Worm (Caenorhabditis elegans) whole organism, early embryonic: ENCODE measurements around the gene srz-37.

Source experiments
- B0310.2 ChIP-seq: sonication (generic microtip); optimal IDR thresholded peaks from 2 replicates; lab custom pipeline; 2016; ENCODE audit warnings: mild to moderate bottlenecking, missing genetic modification characterization, missing compliant biosample characterization
- F13C5.2 ChIP-seq: sonication (generic microtip); optimal IDR thresholded peaks from 2 replicates; lab custom pipeline; 2017; ENCODE audit warnings: mild to moderate bottlenecking, missing genetic modification characterization, inconsistent platforms, missing compliant biosample characterization
- aly-1 ChIP-seq: sonication (generic microtip); optimal IDR thresholded peaks from 2 replicates; lab custom pipeline; 2016; ENCODE audit warnings: missing genetic modification characterization, missing compliant biosample characterization
- ama-1 ChIP-seq: fragments of 150-350 bp; optimal IDR thresholded peaks from 2 replicates; lab custom pipeline; 2014
- ceh-13 ChIP-seq: fragments of 200-800 bp; sonication (Bioruptor generic); optimal IDR thresholded peaks from 2 replicates; lab custom pipeline; 2018; ENCODE audit warnings: mild to moderate bottlenecking, missing genetic modification characterization, missing compliant biosample characterization
- ceh-36 ChIP-seq: sonication (generic microtip); optimal IDR thresholded peaks from 2 replicates; lab custom pipeline; 2016; ENCODE audit warnings: missing genetic modification characterization, inconsistent platforms, missing compliant biosample characterization
- ets-7 ChIP-seq: sonication (generic microtip); optimal IDR thresholded peaks from 2 replicates; lab custom pipeline; 2016; ENCODE audit warnings: missing genotype, missing genetic modification characterization, missing compliant biosample characterization
- flt-1 ChIP-seq: fragments of 200-800 bp; sonication (Bioruptor generic); IDR thresholded peaks from 2 replicates; pipeline ENCODE4 v1.3.6; 2022; ENCODE audit warnings: missing genetic modification characterization, missing compliant biosample characterization
- hmbx-1 ChIP-seq: sonication (generic microtip); optimal IDR thresholded peaks from 2 replicates; lab custom pipeline; 2016; ENCODE audit warnings: mild to moderate bottlenecking, missing genetic modification characterization, missing compliant biosample characterization
- hmg-4 ChIP-seq: fragments of 200-800 bp; sonication (Bioruptor generic); optimal IDR thresholded peaks from 2 replicates; lab custom pipeline; 2018; ENCODE audit warnings: mild to moderate bottlenecking, missing genetic modification characterization, missing compliant biosample characterization
- hnd-1 ChIP-seq: sonication (generic microtip); optimal IDR thresholded peaks from 2 replicates; lab custom pipeline; 2016; ENCODE audit warnings: missing genetic modification characterization, missing compliant biosample characterization
- pes-1 ChIP-seq: fragments of 200-800 bp; sonication (Bioruptor generic); IDR thresholded peaks from 2 replicates; pipeline ENCODE4 v1.3.6; 2022; ENCODE audit warnings: missing genetic modification reagents, missing genetic modification characterization, missing compliant biosample characterization
- scrt-1 ChIP-seq: fragments of 200-800 bp; sonication (Bioruptor generic); IDR thresholded peaks from 2 replicates; pipeline ENCODE4 v1.3.6; 2022; ENCODE audit warnings: missing genetic modification characterization, missing compliant biosample characterization
- sea-1 ChIP-seq: fragments of 200-800 bp; sonication (Bioruptor generic); conservative IDR thresholded peaks from 2 replicates; pipeline ENCODE4 v1.3.6; 2022; ENCODE audit warnings: missing genetic modification characterization, missing compliant biosample characterization
- tbx-11 ChIP-seq: fragments of 200-800 bp; sonication (Bioruptor generic); IDR thresholded peaks from 2 replicates; pipeline ENCODE4 v1.3.6; 2022; ENCODE audit warnings: missing genetic modification characterization, missing compliant biosample characterization
- tbx-37 ChIP-seq: fragments of 200-800 bp; sonication (Bioruptor generic); conservative IDR thresholded peaks from 2 replicates; pipeline ENCODE4 v1.3.6; 2022; ENCODE audit warnings: missing genetic modification reagents, missing genetic modification characterization, missing compliant biosample characterization
- tra-4 ChIP-seq: sonication (generic microtip); optimal IDR thresholded peaks from 2 replicates; lab custom pipeline; 2017; ENCODE audit warnings: missing genetic modification characterization, missing compliant biosample characterization

The srz-37 gene

ce11 chrIV:3501981-3502736 is 20.5 kb upstream of the srz-37 start:
- TF ChIP-seq hmg-4 (GFP tag; lab: Kevin White, UChicago) (no peak), tbx-37 (GFP tag; lab: Robert Waterston, UW) (no peak), ceh-36 (tag; lab: Kevin White, UChicago) (no peak), aly-1 (tag; lab: Kevin White, UChicago) (no peak)

ce11 chrIV:3497909-3498308 is 16.2 kb upstream of the srz-37 start, which contains the start of gene ceh-53:
TSS of gene ceh-53 (plus strand) at chrIV:3498209.
- TF ChIP-seq hnd-1 (no peak), aly-1 (tag; lab: Kevin White, UChicago) (no peak), hmbx-1 (tag; lab: Kevin White, UChicago) (no peak), scrt-1 (GFP tag; lab: Robert Waterston, UW) (no peak), hmg-4 (GFP tag; lab: Kevin White, UChicago) (no peak), B0310.2 (tag; lab: Kevin White, UChicago) (no peak), sea-1 (GFP tag; lab: Robert Waterston, UW) (no peak), pes-1 (no peak), tra-4 (tag; lab: Kevin White, UChicago) (no peak), ets-7 (tag; lab: Kevin White, UChicago) (no peak), ceh-36 (tag; lab: Kevin White, UChicago) (no peak), F13C5.2 (tag; lab: Kevin White, UChicago) (no peak), ceh-13 (GFP tag; lab: Kevin White, UChicago) (no peak), tbx-11 (GFP tag; lab: Robert Waterston, UW) (no peak), ama-1 (lab: Kevin White, UChicago) (no peak)

- TF ChIP-seq B0310.2 (tag; lab: Kevin White, UChicago) (no peak), sea-1 (GFP tag; lab: Robert Waterston, UW) (no peak), tbx-37 (GFP tag; lab: Robert Waterston, UW) (no peak), hnd-1 (no peak), hmbx-1 (tag; lab: Kevin White, UChicago) (no peak), ceh-13 (GFP tag; lab: Kevin White, UChicago) (no peak), tra-4 (tag; lab: Kevin White, UChicago) (no peak), ama-1 (lab: Kevin White, UChicago) (no peak), tbx-11 (GFP tag; lab: Robert Waterston, UW) (no peak)
Observed at ce11 chrIV:3496358-3496757, 14.7 kb upstream of the srz-37 start, which contains the start of gene C09G12.17. TSS of gene C09G12.17 (minus strand) at chrIV:3496458.

ce11 chrIV:3493310-3493709 is 11.7 kb upstream of the srz-37 start, which contains the start of gene srz-79:
TSS of gene srz-79 (plus strand) at chrIV:3493610.
- TF ChIP-seq B0310.2 (tag; lab: Kevin White, UChicago): no peak
- no peak for TF ChIP-seq pes-1
- TF ChIP-seq F13C5.2 (tag; lab: Kevin White, UChicago): no peak
- TF ChIP-seq hnd-1: no peak
- no peak for TF ChIP-seq flt-1
- TF ChIP-seq hmbx-1 (tag; lab: Kevin White, UChicago): no peak
- no peak for TF ChIP-seq ceh-36 (tag; lab: Kevin White, UChicago)
- TF ChIP-seq tbx-11 (GFP tag; lab: Robert Waterston, UW): no peak
- no peak for TF ChIP-seq scrt-1 (GFP tag; lab: Robert Waterston, UW)
- no peak for TF ChIP-seq sea-1 (GFP tag; lab: Robert Waterston, UW)
- no peak for TF ChIP-seq ceh-13 (GFP tag; lab: Kevin White, UChicago)
- no peak for TF ChIP-seq ets-7 (tag; lab: Kevin White, UChicago)
- TF ChIP-seq hmg-4 (GFP tag; lab: Kevin White, UChicago): no peak
- no peak for TF ChIP-seq aly-1 (tag; lab: Kevin White, UChicago)
- TF ChIP-seq tbx-37 (GFP tag; lab: Robert Waterston, UW): no peak
- no peak for TF ChIP-seq ama-1 (lab: Kevin White, UChicago)
- TF ChIP-seq tra-4 (tag; lab: Kevin White, UChicago): no peak

ce11 chrIV:3491477-3491876 is 9.8 kb upstream of the srz-37 start, which contains the start of gene srz-78:
TSS of gene srz-78 (plus strand) at chrIV:3491777.
- TF ChIP-seq scrt-1 (GFP tag; lab: Robert Waterston, UW): no peak
- TF ChIP-seq ama-1 (lab: Kevin White, UChicago): no peak
- no peak for TF ChIP-seq pes-1
- TF ChIP-seq hnd-1: no peak

ce11 chrIV:3482195-3482959 is 717 bp upstream of the srz-37 start, which contains the start of gene srz-82:
TSS of gene srz-82 (plus strand) at chrIV:3482895.
- TF ChIP-seq pes-1 (no peak), scrt-1 (GFP tag; lab: Robert Waterston, UW) (no peak), tra-4 (tag; lab: Kevin White, UChicago) (no peak), hnd-1 (no peak), hmg-4 (GFP tag; lab: Kevin White, UChicago) (no peak), ets-7 (tag; lab: Kevin White, UChicago) (no peak), ceh-13 (GFP tag; lab: Kevin White, UChicago) (no peak), F13C5.2 (tag; lab: Kevin White, UChicago) (no peak), tbx-37 (GFP tag; lab: Robert Waterston, UW) (no peak), tbx-11 (GFP tag; lab: Robert Waterston, UW) (no peak), B0310.2 (tag; lab: Kevin White, UChicago) (no peak), flt-1 (no peak), sea-1 (GFP tag; lab: Robert Waterston, UW) (no peak), aly-1 (tag; lab: Kevin White, UChicago) (no peak), ama-1 (lab: Kevin White, UChicago) (no peak), ceh-36 (tag; lab: Kevin White, UChicago) (no peak), hmbx-1 (tag; lab: Kevin White, UChicago) (no peak)
